Fruit fly (Drosophila melanogaster) whole organism, prepupa: Measurements from ENCODE around the gene CG13058.

Source experiments
- Blimp-1 ChIP-seq: fragments of 200-800 bp; sonication (Bioruptor generic); optimal IDR thresholded peaks from 3 replicates; lab custom pipeline; 2017; ENCODE audit warnings: missing biosample characterization, missing genetic modification characterization, mild to moderate bottlenecking, moderate library complexity, missing genetic modification reagents
- CG10631 ChIP-seq: fragments of 200-800 bp; sonication (Bioruptor generic); optimal IDR thresholded peaks from 2 replicates; lab custom pipeline; 2016; ENCODE audit warnings: missing biosample characterization, missing genetic modification characterization
- CG11762 ChIP-seq: fragments of 200-800 bp; sonication (Bioruptor generic); optimal IDR thresholded peaks from 3 replicates; lab custom pipeline; 2016; ENCODE audit warnings: missing biosample characterization, missing genetic modification characterization; ENCODE audit not compliant: insufficient read depth
- CG15336 ChIP-seq: fragments of 200-800 bp; sonication (Bioruptor generic); IDR thresholded peaks from 2 replicates; pipeline ENCODE4 v1.3.6; 2022; ENCODE audit warnings: missing biosample characterization, missing genetic modification characterization
- CG1621 ChIP-seq: fragments of 200-800 bp; sonication (Bioruptor generic); optimal IDR thresholded peaks from 3 replicates; lab custom pipeline; 2018; ENCODE audit warnings: missing biosample characterization, mild to moderate bottlenecking, missing genetic modification characterization
- CG16779 ChIP-seq: fragments of 200-800 bp; sonication (Bioruptor generic); optimal IDR thresholded peaks from 3 replicates; lab custom pipeline; 2017; ENCODE audit warnings: missing biosample characterization, mild to moderate bottlenecking, missing genetic modification characterization
- CG3032 ChIP-seq: fragments of 200-800 bp; optimal IDR thresholded peaks from 2 replicates; lab custom pipeline; 2019; ENCODE audit warnings: missing biosample characterization, mild to moderate bottlenecking, missing genetic modification characterization, moderate library complexity
- CG31627 ChIP-seq: fragments of 200-800 bp; sonication (Bioruptor generic); optimal IDR thresholded peaks from 3 replicates; lab custom pipeline; 2016; ENCODE audit warnings: missing biosample characterization, missing genetic modification characterization
- CG32006 ChIP-seq: fragments of 200-800 bp; sonication (Bioruptor generic); optimal IDR thresholded peaks from 3 replicates; lab custom pipeline; 2017; ENCODE audit warnings: missing biosample characterization, mild to moderate bottlenecking, missing genetic modification characterization
- CG34406 ChIP-seq: fragments of 200-800 bp; sonication (Bioruptor generic); optimal IDR thresholded peaks from 3 replicates; lab custom pipeline; 2016; ENCODE audit warnings: missing biosample characterization, missing genetic modification characterization
- CG3919 ChIP-seq: fragments of 200-800 bp; sonication (Bioruptor generic); optimal IDR thresholded peaks from 3 replicates; lab custom pipeline; 2016; ENCODE audit warnings: missing biosample characterization, missing genetic modification characterization
- CG4318 ChIP-seq: fragments of 200-800 bp; sonication (Bioruptor generic); optimal IDR thresholded peaks from 3 replicates; lab custom pipeline; 2017; ENCODE audit warnings: missing biosample characterization, mild to moderate bottlenecking, missing genetic modification characterization
- CG6163 ChIP-seq: fragments of 200-800 bp; sonication (Bioruptor generic); IDR thresholded peaks from 3 replicates; pipeline ENCODE4 v1.3.6; 2022; ENCODE audit warnings: missing biosample characterization, missing genetic modification characterization
- CG6276 ChIP-seq: fragments of 200-800 bp; sonication (Bioruptor generic); optimal IDR thresholded peaks from 2 replicates; lab custom pipeline; 2017; ENCODE audit warnings: missing biosample characterization, mild to moderate bottlenecking, missing genetic modification characterization
- CG6792 ChIP-seq: fragments of 200-800 bp; sonication (Bioruptor generic); optimal IDR thresholded peaks from 3 replicates; lab custom pipeline; 2016; ENCODE audit warnings: missing biosample characterization, missing genetic modification characterization
- CG6854 ChIP-seq: fragments of 200-800 bp; sonication (Bioruptor generic); optimal IDR thresholded peaks from 2 replicates; lab custom pipeline; 2017; ENCODE audit warnings: missing biosample characterization, mild to moderate bottlenecking, missing genetic modification characterization
- CG7368 ChIP-seq: fragments of 200-800 bp; sonication (Bioruptor generic); optimal IDR thresholded peaks from 3 replicates; lab custom pipeline; 2016; ENCODE audit warnings: missing biosample characterization, missing genetic modification characterization
- CG8119 ChIP-seq: fragments of 200-800 bp; sonication (Bioruptor generic); IDR thresholded peaks from 3 replicates; pipeline ENCODE4 v1.3.6; 2022; ENCODE audit warnings: missing biosample characterization, missing genetic modification characterization
- CG8632 ChIP-seq: fragments of 200-800 bp; sonication (Bioruptor generic); optimal IDR thresholded peaks from 3 replicates; lab custom pipeline; 2016; ENCODE audit warnings: missing biosample characterization, missing genetic modification characterization
- CG9139 ChIP-seq: fragments of 200-800 bp; sonication (Bioruptor generic); optimal IDR thresholded peaks from 3 replicates; lab custom pipeline; 2017; ENCODE audit warnings: missing biosample characterization, mild to moderate bottlenecking, missing genetic modification characterization
- Eip75B ChIP-seq: fragments of 200-800 bp; sonication (Bioruptor generic); optimal IDR thresholded peaks from 3 replicates; lab custom pipeline; 2016; ENCODE audit warnings: missing biosample characterization, missing genetic modification characterization
- Eip78C ChIP-seq: fragments of 200-800 bp; sonication (Bioruptor generic); peaks from one replicate; lab custom pipeline; 2016; ENCODE audit warnings: missing biosample characterization, missing genetic modification characterization
- Eip93F ChIP-seq: fragments of 200-800 bp; sonication (Bioruptor generic); optimal IDR thresholded peaks from 2 replicates; lab custom pipeline; 2016; ENCODE audit warnings: missing biosample characterization, mild to moderate bottlenecking, missing genetic modification characterization
- Ets21C ChIP-seq: fragments of 200-800 bp; sonication (Bioruptor generic); optimal IDR thresholded peaks from 3 replicates; lab custom pipeline; 2016; ENCODE audit warnings: missing biosample characterization, missing genetic modification characterization
- Ets96B ChIP-seq: fragments of 200-800 bp; optimal IDR thresholded peaks from 2 replicates; lab custom pipeline; 2019; ENCODE audit warnings: missing biosample characterization, mild to moderate bottlenecking, missing genetic modification characterization, moderate library complexity
- Gug ChIP-seq: fragments of 200-800 bp; sonication (Bioruptor generic); IDR thresholded peaks from 2 replicates; pipeline ENCODE4 v1.3.6; 2022; ENCODE audit warnings: missing biosample characterization, missing genetic modification characterization
- Hr38 ChIP-seq: sonication (Bioruptor generic); optimal IDR thresholded peaks from 2 replicates; lab custom pipeline; 2016; ENCODE audit warnings: missing biosample characterization, missing genetic modification characterization
- Hr39 ChIP-seq: fragments of 200-800 bp; sonication (Bioruptor generic); optimal IDR thresholded peaks from 2 replicates; lab custom pipeline; 2016; ENCODE audit warnings: missing biosample characterization, missing genetic modification characterization
- Hr4 ChIP-seq: fragments of 200-800 bp; sonication (Bioruptor generic); optimal IDR thresholded peaks from 3 replicates; lab custom pipeline; 2016; ENCODE audit warnings: missing biosample characterization, missing genetic modification characterization
- Lpt ChIP-seq: fragments of 200-800 bp; sonication (Bioruptor generic); optimal IDR thresholded peaks from 3 replicates; lab custom pipeline; 2016; ENCODE audit warnings: missing biosample characterization, missing genetic modification characterization
- Met ChIP-seq: fragments of 200-800 bp; sonication (Bioruptor generic); optimal IDR thresholded peaks from 3 replicates; lab custom pipeline; 2016; ENCODE audit warnings: missing biosample characterization, missing genetic modification characterization
- Sox102F ChIP-seq: fragments of 200-800 bp; sonication (Bioruptor generic); optimal IDR thresholded peaks from 2 replicates; lab custom pipeline; 2016; ENCODE audit warnings: missing biosample characterization, mild to moderate bottlenecking, missing genetic modification characterization
- Sox14 ChIP-seq: fragments of 200-800 bp; sonication (Bioruptor generic); optimal IDR thresholded peaks from 3 replicates; lab custom pipeline; 2016; ENCODE audit warnings: missing biosample characterization, missing genetic modification characterization
- Sox15 ChIP-seq: fragments of 200-800 bp; sonication (Bioruptor generic); optimal IDR thresholded peaks from 3 replicates; lab custom pipeline; 2016; ENCODE audit warnings: missing biosample characterization, missing genetic modification characterization
- achi ChIP-seq: fragments of 200-800 bp; sonication (Bioruptor generic); optimal IDR thresholded peaks from 3 replicates; lab custom pipeline; 2016; ENCODE audit warnings: missing biosample characterization, missing genetic modification characterization
- acj6 ChIP-seq: fragments of 200-800 bp; sonication (Bioruptor generic); optimal IDR thresholded peaks from 3 replicates; lab custom pipeline; 2016; ENCODE audit warnings: missing biosample characterization, missing genetic modification characterization
- cyc ChIP-seq: fragments of 200-800 bp; sonication (Bioruptor generic); optimal IDR thresholded peaks from 3 replicates; lab custom pipeline; 2016; ENCODE audit warnings: missing biosample characterization, missing genetic modification characterization
- dac ChIP-seq: fragments of 200-800 bp; sonication (Bioruptor generic); optimal IDR thresholded peaks from 2 replicates; lab custom pipeline; 2017; ENCODE audit warnings: missing biosample characterization, mild to moderate bottlenecking, missing genetic modification characterization
- dsx ChIP-seq: fragments of 200-800 bp; optimal IDR thresholded peaks from 3 replicates; lab custom pipeline; 2019; ENCODE audit warnings: missing biosample characterization, mild to moderate bottlenecking, missing genetic modification characterization, moderate library complexity; ENCODE audit not compliant: poor library complexity, severe bottlenecking
- eg ChIP-seq: fragments of 200-800 bp; sonication (Bioruptor generic); IDR thresholded peaks from 3 replicates; pipeline ENCODE4 v1.3.6; 2022; ENCODE audit warnings: missing biosample characterization, missing genetic modification characterization
- esn ChIP-seq: fragments of 200-800 bp; sonication (Bioruptor generic); optimal IDR thresholded peaks from 2 replicates; lab custom pipeline; 2016; ENCODE audit warnings: missing biosample characterization, mild to moderate bottlenecking, missing genetic modification characterization, moderate library complexity
- fd59A ChIP-seq: fragments of 200-800 bp; sonication (Bioruptor generic); optimal IDR thresholded peaks from 2 replicates; lab custom pipeline; 2017; ENCODE audit warnings: missing biosample characterization, mild to moderate bottlenecking, missing genetic modification characterization, missing genetic modification reagents
- fkh ChIP-seq: fragments of 200-800 bp; sonication (Bioruptor generic); optimal IDR thresholded peaks from 3 replicates; lab custom pipeline; 2017; ENCODE audit warnings: missing biosample characterization, mild to moderate bottlenecking, missing genetic modification characterization, moderate library complexity
- lz ChIP-seq: fragments of 200-800 bp; sonication (Bioruptor generic); optimal IDR thresholded peaks from 3 replicates; lab custom pipeline; 2016; ENCODE audit warnings: missing biosample characterization, missing genetic modification characterization
- net ChIP-seq: fragments of 200-800 bp; sonication (Bioruptor generic); optimal IDR thresholded peaks from 3 replicates; lab custom pipeline; 2016; ENCODE audit warnings: missing biosample characterization, missing genetic modification characterization
- pdm3 ChIP-seq: fragments of 200-800 bp; sonication (Bioruptor generic); optimal IDR thresholded peaks from 3 replicates; lab custom pipeline; 2016; ENCODE audit warnings: missing biosample characterization, missing genetic modification characterization
- salr ChIP-seq, 2 experiments: fragments of 200-800 bp; sonication (Bioruptor generic); optimal IDR thresholded peaks; 3 replicates each; lab custom pipeline; 2016 to 2018; ENCODE audit warnings: missing biosample characterization in 2 of 2, missing genetic modification characterization in 2 of 2, mild to moderate bottlenecking in 1 of 2
- spab ChIP-seq: fragments of 200-800 bp; sonication (Bioruptor generic); optimal IDR thresholded peaks from 2 replicates; lab custom pipeline; 2017; ENCODE audit warnings: missing biosample characterization, mild to moderate bottlenecking, missing genetic modification characterization, missing genetic modification reagents
- ss ChIP-seq, 2 experiments: fragments of 200-800 bp; sonication (Bioruptor generic); optimal IDR thresholded peaks; 2 replicates in 1 of 2; 3 replicates in 1 of 2; lab custom pipeline; 2017 to 2018; ENCODE audit warnings: mild to moderate bottlenecking in 2 of 2, missing biosample characterization in 2 of 2, missing genetic modification characterization in 2 of 2, moderate library complexity in 1 of 2
- svp ChIP-seq: fragments of 200-800 bp; sonication (Bioruptor generic); peaks from one replicate; lab custom pipeline; 2016; ENCODE audit warnings: missing biosample characterization, missing genetic modification characterization
- topi ChIP-seq: fragments of 200-800 bp; sonication (Bioruptor generic); optimal IDR thresholded peaks from 3 replicates; lab custom pipeline; 2016; ENCODE audit warnings: missing biosample characterization, missing genetic modification characterization
- vri ChIP-seq: fragments of 200-800 bp; sonication (Bioruptor generic); optimal IDR thresholded peaks from 3 replicates; lab custom pipeline; 2016; ENCODE audit warnings: missing biosample characterization, mild to moderate bottlenecking, missing genetic modification characterization

The CG13058 gene

dm6 chr3L:16339463-16339862, 10.8 kb downstream of the CG13058 start:
- TF ChIP-seq Eip75B (GFP tag; lab: Kevin White, UChicago), result no peak
- no peak for TF ChIP-seq Met
- peak; percentile 74 for TF ChIP-seq CG8119 (GFP tag; lab: Robert Waterston, UW)
- no peak for TF ChIP-seq Sox15 (GFP tag; lab: Kevin White, UChicago)
- peak; percentile 64 for TF ChIP-seq Hr4 (GFP tag; lab: Kevin White, UChicago)
- TF ChIP-seq CG16779 (tag; lab: Kevin White, UChicago), result no peak
- TF ChIP-seq CG9139, result no peak
- TF ChIP-seq CG6854 (GFP tag; lab: Kevin White, UChicago), result no peak
- TF ChIP-seq Ets21C (GFP tag; lab: Kevin White, UChicago), result no peak
- TF ChIP-seq CG3919 (GFP tag; lab: Kevin White, UChicago), result no peak
- TF ChIP-seq topi (GFP tag; lab: Kevin White, UChicago), result no peak
- no peak for TF ChIP-seq lz
- TF ChIP-seq CG31627 (GFP tag; lab: Kevin White, UChicago), result no peak
- TF ChIP-seq CG11762, result no peak
- no peak for TF ChIP-seq spab (GFP tag; lab: Kevin White, UChicago)
- TF ChIP-seq CG6163 (GFP tag; lab: Robert Waterston, UW), result peak; percentile 34; the same call in 1 of the 3 replicates
- no peak for TF ChIP-seq Sox14 (GFP tag; lab: Kevin White, UChicago)
- no peak for TF ChIP-seq Gug (GFP tag; lab: Robert Waterston, UW)
- no peak for TF ChIP-seq Eip93F (GFP tag; lab: Kevin White, UChicago)
- TF ChIP-seq Ets96B (tag; lab: Kevin White, UChicago), result no peak
- no peak for TF ChIP-seq CG7368
- peak; percentile 28 for TF ChIP-seq CG4318 (GFP tag; lab: Kevin White, UChicago)
- no peak for TF ChIP-seq net (GFP tag; lab: Kevin White, UChicago)
- no peak for TF ChIP-seq dsx (GFP tag; lab: Kevin White, UChicago)
- no peak for TF ChIP-seq svp (GFP tag; lab: Kevin White, UChicago)
- TF ChIP-seq Eip78C (GFP tag; lab: Kevin White, UChicago), result peak; percentile 81
- no peak for TF ChIP-seq vri (GFP tag; lab: Kevin White, UChicago)
- TF ChIP-seq Hr38 (GFP tag; lab: Kevin White, UChicago), result no peak
- TF ChIP-seq CG3032 (tag; lab: Kevin White, UChicago), result no peak
- no peak for TF ChIP-seq Sox102F (GFP tag; lab: Kevin White, UChicago)
- TF ChIP-seq acj6 (GFP tag; lab: Kevin White, UChicago), result no peak
- no peak for TF ChIP-seq Hr39
- TF ChIP-seq dac (GFP tag; lab: Kevin White, UChicago), result no peak
- TF ChIP-seq ss (GFP tag; optimal IDR thresholded peaks at IDR 0.05; lab: Kevin White, UChicago), result no peak
- TF ChIP-seq fd59A (GFP tag; lab: Kevin White, UChicago), result no peak
- TF ChIP-seq esn (GFP tag; lab: Kevin White, UChicago), result no peak
- no peak for TF ChIP-seq pdm3 (GFP tag; lab: Kevin White, UChicago)
- TF ChIP-seq CG32006 (GFP tag; lab: Kevin White, UChicago), result no peak
- peak; percentile 9 for TF ChIP-seq CG34406 (GFP tag; lab: Kevin White, UChicago)
- TF ChIP-seq salr (GFP tag; optimal IDR thresholded peaks at IDR 0.05; lab: Kevin White, UChicago), result peak in 1 of 2 experiments; percentile 15
- no peak for TF ChIP-seq fkh (GFP tag; lab: Kevin White, UChicago)
- no peak for TF ChIP-seq achi (GFP tag; lab: Kevin White, UChicago)
- TF ChIP-seq CG15336 (GFP tag; lab: Robert Waterston, UW), result peak; percentile 69
- TF ChIP-seq Blimp-1 (GFP tag; lab: Kevin White, UChicago), result no peak
- TF ChIP-seq eg (GFP tag; lab: Robert Waterston, UW), result peak; percentile 31; the same call in 1 of the 3 replicates
- TF ChIP-seq CG10631 (GFP tag; lab: Kevin White, UChicago), result no peak
- no peak for TF ChIP-seq CG6792 (GFP tag; lab: Kevin White, UChicago)
- TF ChIP-seq Lpt (GFP tag; lab: Kevin White, UChicago), result no peak
- no peak for TF ChIP-seq CG1621 (tag; lab: Kevin White, UChicago)
- no peak for TF ChIP-seq CG8632
- no peak for TF ChIP-seq CG6276
- no peak for TF ChIP-seq cyc (GFP tag; lab: Kevin White, UChicago)
